Worm (Caenorhabditis elegans) whole organism, L2 larva: ENCODE results near the gene syg-1.

ENCODE experiments used
- C34F6.9 ChIP-seq: fragments of 150-350 bp; optimal IDR thresholded peaks from 2 replicates; lab custom pipeline; 2014; ENCODE audit warnings: missing biosample characterization, missing genetic modification characterization
- F13H6.1 ChIP-seq: sonication (generic microtip); optimal IDR thresholded peaks from 2 replicates; lab custom pipeline; 2016; ENCODE audit warnings: missing genetic modification characterization, missing compliant biosample characterization
- R02D3.7 ChIP-seq: fragments of 150-350 bp; optimal IDR thresholded peaks from 2 replicates; lab custom pipeline; 2014; ENCODE audit warnings: missing biosample characterization, missing genetic modification characterization
- ZK546.5 ChIP-seq: sonication (generic microtip); optimal IDR thresholded peaks from 2 replicates; lab custom pipeline; 2017; ENCODE audit warnings: missing biosample characterization, missing genetic modification characterization
- alr-1 ChIP-seq: fragments of 150-350 bp; optimal IDR thresholded peaks from 2 replicates; lab custom pipeline; 2014; ENCODE audit warnings: missing biosample characterization, missing genetic modification characterization
- aly-2 ChIP-seq: fragments of 150-350 bp; optimal IDR thresholded peaks from 2 replicates; lab custom pipeline; 2014; ENCODE audit warnings: missing biosample characterization, missing genetic modification characterization
- ama-1 ChIP-seq: fragments of 150-350 bp; optimal IDR thresholded peaks from 2 replicates; lab custom pipeline; 2018; ENCODE audit warnings: inconsistent platforms
- blmp-1 ChIP-seq: sonication (generic microtip); optimal IDR thresholded peaks from 2 replicates; lab custom pipeline; 2017; ENCODE audit warnings: missing genetic modification characterization, mild to moderate bottlenecking, missing compliant biosample characterization, antibody characterized with exemption, moderate library complexity; ENCODE audit not compliant: insufficient read depth
- ceh-16 ChIP-seq: fragments of 150-350 bp; optimal IDR thresholded peaks from 2 replicates; lab custom pipeline; 2014; ENCODE audit warnings: missing biosample characterization, missing genetic modification characterization
- dmd-4 ChIP-seq: sonication (generic microtip); optimal IDR thresholded peaks from 2 replicates; lab custom pipeline; 2017; ENCODE audit warnings: missing biosample characterization, missing genetic modification characterization
- elt-1 ChIP-seq: fragments of 150-350 bp; optimal IDR thresholded peaks from 2 replicates; lab custom pipeline; 2014; ENCODE audit warnings: missing biosample characterization, missing genetic modification characterization
- elt-3 ChIP-seq: sonication (generic microtip); optimal IDR thresholded peaks from 2 replicates; lab custom pipeline; 2017; ENCODE audit warnings: missing biosample characterization, missing genetic modification characterization
- fos-1 ChIP-seq: fragments of 150-350 bp; optimal IDR thresholded peaks from 2 replicates; lab custom pipeline; 2014; ENCODE audit warnings: missing biosample characterization, missing genetic modification characterization
- gmeb-1 ChIP-seq: fragments of 150-350 bp; optimal IDR thresholded peaks from 2 replicates; lab custom pipeline; 2014; ENCODE audit warnings: missing biosample characterization, missing genetic modification characterization
- lin-13 ChIP-seq: fragments of 150-350 bp; optimal IDR thresholded peaks from 2 replicates; lab custom pipeline; 2014; ENCODE audit warnings: missing biosample characterization, missing genetic modification reagents, missing genetic modification characterization
- lsy-2 ChIP-seq, 2 experiments: fragments of 150-350 bp in 1 of 2; sonication (generic microtip) in 1 of 2; optimal IDR thresholded peaks; 2 replicates each; lab custom pipeline; 2014 to 2017; ENCODE audit warnings: missing biosample characterization in 2 of 2, missing genetic modification characterization in 2 of 2
- mbf-1 ChIP-seq: sonication (generic microtip); optimal IDR thresholded peaks from 2 replicates; lab custom pipeline; 2017; ENCODE audit warnings: missing biosample characterization, missing genetic modification characterization
- mdl-1 ChIP-seq, 2 experiments: fragments of 150-350 bp in 1 of 2; sonication (generic microtip) in 1 of 2; optimal IDR thresholded peaks; 2 replicates each; lab custom pipeline; 2017; ENCODE audit warnings: missing biosample characterization in 2 of 2, missing genetic modification characterization in 2 of 2
- nhr-10 ChIP-seq: sonication (generic microtip); optimal IDR thresholded peaks from 2 replicates; lab custom pipeline; 2017; ENCODE audit warnings: missing biosample characterization, missing genetic modification characterization
- nhr-11 ChIP-seq: fragments of 150-350 bp; optimal IDR thresholded peaks from 2 replicates; lab custom pipeline; 2014; ENCODE audit warnings: missing biosample characterization, missing genetic modification characterization
- nhr-12 ChIP-seq: fragments of 150-350 bp; optimal IDR thresholded peaks from 2 replicates; lab custom pipeline; 2014; ENCODE audit warnings: missing biosample characterization, missing genetic modification characterization
- nhr-129 ChIP-seq: fragments of 150-350 bp; optimal IDR thresholded peaks from 2 replicates; lab custom pipeline; 2014; ENCODE audit warnings: missing biosample characterization, missing genetic modification characterization
- nhr-21 ChIP-seq: fragments of 150-350 bp; optimal IDR thresholded peaks from 2 replicates; lab custom pipeline; 2014; ENCODE audit warnings: missing biosample characterization, missing genetic modification characterization
- nhr-23 ChIP-seq: fragments of 150-350 bp; optimal IDR thresholded peaks from 2 replicates; lab custom pipeline; 2014; ENCODE audit warnings: missing biosample characterization, missing genetic modification reagents, missing genetic modification characterization
- nhr-237 ChIP-seq: fragments of 150-350 bp; optimal IDR thresholded peaks from 2 replicates; lab custom pipeline; 2014; ENCODE audit warnings: missing biosample characterization, missing genetic modification characterization
- nhr-25 ChIP-seq: fragments of 150-350 bp; sonication (generic microtip); optimal IDR thresholded peaks from 3 replicates; lab custom pipeline; 2014; ENCODE audit warnings: missing biosample characterization, missing genetic modification characterization
- nhr-6 ChIP-seq: fragments of 150-350 bp; optimal IDR thresholded peaks from 2 replicates; lab custom pipeline; 2014; ENCODE audit warnings: missing biosample characterization, missing genetic modification characterization
- nhr-77 ChIP-seq: fragments of 150-350 bp; optimal IDR thresholded peaks from 2 replicates; lab custom pipeline; 2014; ENCODE audit warnings: missing biosample characterization, missing genetic modification characterization
- peb-1 ChIP-seq: fragments of 150-350 bp; optimal IDR thresholded peaks from 2 replicates; lab custom pipeline; 2014; ENCODE audit warnings: missing biosample characterization, missing genetic modification characterization
- sem-4 ChIP-seq: fragments of 150-350 bp; optimal IDR thresholded peaks from 2 replicates; lab custom pipeline; 2014; ENCODE audit warnings: missing biosample characterization, missing genetic modification reagents, missing genetic modification characterization
- sma-3 ChIP-seq: sonication (generic microtip); optimal IDR thresholded peaks from 2 replicates; lab custom pipeline; 2016; ENCODE audit warnings: missing genetic modification reagents, missing genetic modification characterization, missing compliant biosample characterization
- sma-9 ChIP-seq, 2 experiments: fragments of 150-350 bp in 1 of 2; sonication (generic microtip) in 1 of 2; optimal IDR thresholded peaks; 2 replicates each; lab custom pipeline; 2014 to 2016; ENCODE audit warnings: missing genetic modification characterization in 2 of 2, mild to moderate bottlenecking in 1 of 2, missing biosample characterization in 1 of 2, missing compliant biosample characterization in 1 of 2, missing genetic modification reagents in 1 of 2, moderate library complexity in 1 of 2
- snpc-4 ChIP-seq: fragments of 150-350 bp; optimal IDR thresholded peaks from 2 replicates; lab custom pipeline; 2014; ENCODE audit warnings: missing biosample characterization, missing genetic modification characterization
- unc-39 ChIP-seq: fragments of 150-350 bp; optimal IDR thresholded peaks from 2 replicates; lab custom pipeline; 2014; ENCODE audit warnings: missing biosample characterization, missing genetic modification characterization
- unc-55 ChIP-seq: fragments of 150-350 bp; sonication (generic microtip); optimal IDR thresholded peaks from 3 replicates; lab custom pipeline; 2014; ENCODE audit warnings: missing biosample characterization, missing genetic modification reagents, missing genetic modification characterization
- unc-62 ChIP-seq: fragments of 150-350 bp; optimal IDR thresholded peaks from 2 replicates; lab custom pipeline; 2014; ENCODE audit warnings: missing biosample characterization, missing genetic modification reagents, missing genetic modification characterization
- zag-1 ChIP-seq: fragments of 150-350 bp; optimal IDR thresholded peaks from 2 replicates; lab custom pipeline; 2014; ENCODE audit warnings: missing biosample characterization, missing genetic modification characterization
- ztf-1 ChIP-seq: fragments of 200-800 bp; sonication (Bioruptor generic); conservative IDR thresholded peaks from 2 replicates; pipeline ENCODE4 v1.3.6; 2022; ENCODE audit warnings: missing genetic modification characterization, missing compliant biosample characterization
- ztf-11 ChIP-seq: sonication (generic microtip); optimal IDR thresholded peaks from 2 replicates; lab custom pipeline; 2017; ENCODE audit warnings: missing biosample characterization, missing genetic modification characterization
- ztf-4 ChIP-seq: fragments of 150-350 bp; optimal IDR thresholded peaks from 2 replicates; lab custom pipeline; 2014; ENCODE audit warnings: missing biosample characterization, missing genetic modification characterization

syg-1 gene

DNA sequence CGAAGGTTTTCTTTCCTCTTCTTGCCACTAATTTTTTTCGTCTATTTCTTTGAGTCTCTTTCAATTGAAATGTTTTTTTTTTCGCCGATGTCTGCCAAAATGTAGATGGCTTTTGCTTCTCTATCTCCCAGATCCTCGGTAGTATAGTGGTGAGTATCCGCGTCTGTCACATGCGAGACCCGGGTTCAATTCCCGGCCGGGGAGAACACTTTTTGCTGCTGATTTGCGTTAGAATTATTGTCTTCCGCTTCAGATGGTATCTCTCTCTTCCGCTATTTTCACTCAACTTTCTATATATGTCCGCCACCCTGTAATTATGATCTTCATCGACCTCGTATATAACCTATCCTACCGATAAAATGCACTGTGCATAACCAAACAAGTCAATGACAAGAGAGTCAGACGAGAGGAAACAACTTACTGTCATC lies 38.3 kb upstream of the syg-1 start (continued):
- TF ChIP-seq ztf-11 (tag; lab: Kevin White, UChicago) (no peak), nhr-12 (tag; lab: Kevin White, UChicago) (no peak), sma-9 (GFP tag; optimal IDR thresholded peaks at IDR 0.05; lab: Kevin White, UChicago) (peak; percentile 58), sma-9 (tag; optimal IDR thresholded peaks at IDR 0.05; lab: Kevin White, UChicago) (no peak), lsy-2 (tag; optimal IDR thresholded peaks at IDR 0.05; lab: Kevin White, UChicago) (peak; percentile 53 to 67), nhr-21 (peak; percentile 73), alr-1 (tag; lab: Kevin White, UChicago) (no peak), lin-13 (GFP tag; lab: Kevin White, UChicago) (peak; percentile 58), C34F6.9 (peak; percentile 63), R02D3.7 (tag; lab: Kevin White, UChicago) (no peak), F13H6.1 (tag; lab: Kevin White, UChicago) (peak; percentile 63), dmd-4 (no peak), nhr-10 (tag; lab: Kevin White, UChicago) (no peak), sem-4 (tag; lab: Kevin White, UChicago) (peak; percentile 67), nhr-129 (peak; percentile 56), nhr-11 (peak; percentile 56), ztf-4 (peak; percentile 13), gmeb-1 (tag; lab: Kevin White, UChicago) (peak; percentile 37)
- TF ChIP-seq, all 48 proteins: peak for 22

- TF ChIP-seq ztf-1 = no peak
- no peak for TF ChIP-seq nhr-77
- peak; percentile 15 for TF ChIP-seq nhr-129
- TF ChIP-seq nhr-25 (tag; lab: Kevin White, UChicago) = peak; percentile 28
- peak; percentile 8 for TF ChIP-seq F13H6.1 (tag; lab: Kevin White, UChicago)
Observed at ce11 chrX:2552210-2552674, 37.1 kb upstream of the syg-1 start, which contains the start of gene aat-3. TSS of gene aat-3 (plus strand) at chrX:2552260.

DNA sequence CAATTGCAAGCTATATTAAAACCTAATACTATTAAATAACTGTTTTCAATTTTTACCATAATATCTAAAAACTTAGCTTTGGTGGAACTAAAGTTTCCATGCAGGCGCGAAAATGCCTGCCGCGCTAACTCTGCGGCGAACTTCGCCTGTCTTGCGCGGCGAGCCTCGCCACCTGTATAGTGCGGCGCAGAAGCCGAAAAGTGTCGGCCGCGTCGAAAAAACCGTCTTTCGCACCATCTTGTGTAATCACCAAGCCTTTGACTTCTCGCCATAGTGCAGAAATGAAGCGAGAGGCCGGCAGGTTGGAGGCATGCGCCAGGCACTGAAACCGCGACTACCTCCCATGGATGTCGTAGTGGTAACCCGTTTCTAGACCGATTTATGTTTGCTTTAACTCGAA lies 36.3 kb upstream of the syg-1 start:
- peak; percentile 64 for TF ChIP-seq snpc-4 (tag; lab: Kevin White, UChicago)
- no peak for TF ChIP-seq mbf-1 (tag; lab: Kevin White, UChicago)

ce11 chrX:2550665-2551064 lies 35.5 kb upstream of the syg-1 start:
- TF ChIP-seq nhr-23 (tag; lab: Kevin White, UChicago) = no peak
- no peak for TF ChIP-seq mbf-1 (tag; lab: Kevin White, UChicago)
- no peak for TF ChIP-seq sma-3 (GFP tag; lab: Kevin White, UChicago)
- no peak for TF ChIP-seq snpc-4 (tag; lab: Kevin White, UChicago)
- TF ChIP-seq lsy-2 (tag; optimal IDR thresholded peaks at IDR 0.05; lab: Kevin White, UChicago) = peak in 1 of 2 experiments; percentile 25
- TF ChIP-seq nhr-10 (tag; lab: Kevin White, UChicago) = no peak
- TF ChIP-seq C34F6.9 = peak; percentile 35
- TF ChIP-seq lin-13 (GFP tag; lab: Kevin White, UChicago) = no peak
- TF ChIP-seq elt-3 (tag; lab: Kevin White, UChicago) = no peak
- TF ChIP-seq ztf-11 (tag; lab: Kevin White, UChicago) = no peak
- no peak for TF ChIP-seq ztf-1
- no peak for TF ChIP-seq peb-1
- no peak for TF ChIP-seq nhr-21
- TF ChIP-seq ZK546.5 (tag; lab: Kevin White, UChicago) = no peak
- no peak for TF ChIP-seq unc-62
- no peak for TF ChIP-seq F13H6.1 (tag; lab: Kevin White, UChicago)
- no peak for TF ChIP-seq ceh-16 (tag; lab: Kevin White, UChicago)
- TF ChIP-seq nhr-77 = no peak
- TF ChIP-seq blmp-1 (tag; lab: Kevin White, UChicago) = no peak
- no peak for TF ChIP-seq sem-4 (tag; lab: Kevin White, UChicago)
- TF ChIP-seq unc-55 (GFP tag; lab: Kevin White, UChicago) = peak; percentile 48

DNA sequence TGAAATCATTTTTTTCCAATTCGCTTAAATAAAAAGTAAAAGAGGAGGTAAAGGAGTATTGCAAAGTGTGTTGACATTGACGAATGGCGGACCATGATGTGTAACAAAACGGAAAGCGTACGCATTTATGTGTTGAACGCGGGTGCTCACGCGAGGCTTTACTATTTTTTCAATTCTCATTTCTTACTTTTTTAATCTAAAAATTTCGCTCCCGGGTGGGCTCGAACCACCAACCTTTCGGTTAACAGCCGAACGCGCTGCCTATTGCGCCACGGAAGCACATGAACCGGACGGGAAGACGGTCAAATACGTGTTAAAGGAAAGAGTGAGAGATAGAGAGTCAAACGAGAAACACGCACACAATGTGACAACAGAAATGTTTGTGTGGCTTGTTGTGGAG lies 34.2 kb upstream of the syg-1 start:
- no peak for TF ChIP-seq nhr-10 (tag; lab: Kevin White, UChicago)
- no peak for TF ChIP-seq unc-39 (tag; lab: Kevin White, UChicago)
- TF ChIP-seq zag-1 (tag; lab: Kevin White, UChicago) = peak; percentile 18
- no peak for TF ChIP-seq ama-1 (lab: Kevin White, UChicago)
- TF ChIP-seq nhr-6 (tag; lab: Kevin White, UChicago) = no peak
- peak; percentile 49 for TF ChIP-seq gmeb-1 (tag; lab: Kevin White, UChicago)
- TF ChIP-seq lin-13 (GFP tag; lab: Kevin White, UChicago) = peak; percentile 61
- no peak for TF ChIP-seq nhr-237 (tag; lab: Kevin White, UChicago)
- TF ChIP-seq nhr-12 (tag; lab: Kevin White, UChicago) = no peak
- peak; percentile 64 for TF ChIP-seq fos-1
- no peak for TF ChIP-seq aly-2 (tag; lab: Kevin White, UChicago)
- TF ChIP-seq blmp-1 (tag; lab: Kevin White, UChicago) = no peak
- peak; percentile 3 for TF ChIP-seq snpc-4 (tag; lab: Kevin White, UChicago)
- peak; percentile 13 for TF ChIP-seq sem-4 (tag; lab: Kevin White, UChicago)
- peak; percentile 70 for TF ChIP-seq nhr-129
- no peak for TF ChIP-seq nhr-23 (tag; lab: Kevin White, UChicago)
- TF ChIP-seq sma-9 (GFP tag; optimal IDR thresholded peaks at IDR 0.05; lab: Kevin White, UChicago) = peak; percentile 66
- TF ChIP-seq sma-9 (tag; optimal IDR thresholded peaks at IDR 0.05; lab: Kevin White, UChicago) = no peak
- TF ChIP-seq mdl-1 (tag; optimal IDR thresholded peaks at IDR 0.05; lab: Kevin White, UChicago) = peak in 1 of 2 experiments; percentile 54
- peak; percentile 74 for TF ChIP-seq F13H6.1 (tag; lab: Kevin White, UChicago)
- TF ChIP-seq elt-1 = no peak
- no peak for TF ChIP-seq unc-62
- no peak for TF ChIP-seq alr-1 (tag; lab: Kevin White, UChicago)
- TF ChIP-seq mbf-1 (tag; lab: Kevin White, UChicago) = no peak
- peak; percentile 37 for TF ChIP-seq sma-3 (GFP tag; lab: Kevin White, UChicago)
- TF ChIP-seq C34F6.9 = peak; percentile 53
- no peak for TF ChIP-seq ceh-16 (tag; lab: Kevin White, UChicago)
- peak; percentile 4 for TF ChIP-seq nhr-25 (tag; lab: Kevin White, UChicago)
- no peak for TF ChIP-seq nhr-11
- TF ChIP-seq nhr-21 = peak; percentile 66
- TF ChIP-seq R02D3.7 (tag; lab: Kevin White, UChicago) = no peak
- peak; percentile 55 for TF ChIP-seq unc-55 (GFP tag; lab: Kevin White, UChicago)
